Fruit fly (Drosophila melanogaster): ENCODE results near the gene CG33003.

Gene CG33003

dm6 chr2L:4370007-4370521, 30.7 kb upstream of the CG33003 start:
- TF ChIP-seq en (GFP tag; optimal IDR thresholded peaks at IDR 0.05), result no peak
- TF ChIP-seq twi (tag; optimal IDR thresholded peaks at IDR 0.05), result peak; percentile 99
- TF ChIP-seq Elba2 (GFP tag; optimal IDR thresholded peaks at IDR 0.05), result peak; percentile 73
- peak; percentile 61 for TF ChIP-seq ac (GFP tag; optimal IDR thresholded peaks at IDR 0.05)

- TF ChIP-seq D (optimal IDR thresholded peaks at IDR 0.05), result peak; percentile 2
- TF ChIP-seq D (GFP tag; optimal IDR thresholded peaks at IDR 0.05), result no peak
- TF ChIP-seq cg (GFP tag; optimal IDR thresholded peaks at IDR 0.05), result peak; percentile 57
- peak; percentile 47; the same call in 2 of the 3 replicates for TF ChIP-seq CG6175 (GFP tag; IDR thresholded peaks at IDR 0.05)
- TF ChIP-seq CG6272 (GFP tag; IDR thresholded peaks at IDR 0.05), result peak; percentile 18; the same call in 1 of the 2 replicates
- TF ChIP-seq CG12769 (tag; optimal IDR thresholded peaks at IDR 0.05), result peak; percentile 1
- no peak for TF ChIP-seq CG12942 (GFP tag; optimal IDR thresholded peaks at IDR 0.05)
- no peak for TF ChIP-seq pros (GFP tag; optimal IDR thresholded peaks at IDR 0.05)
- TF ChIP-seq CG11504 (tag; optimal IDR thresholded peaks at IDR 0.05), result peak; percentile 46
- TF ChIP-seq ara (GFP tag; IDR thresholded peaks at IDR 0.05), result 0 out of 2 replicates have a peak, but pooled peaks have one; percentile 5
- no peak for TF ChIP-seq CG15514 (GFP tag; optimal IDR thresholded peaks at IDR 0.05)
- TF ChIP-seq az2 (GFP tag; optimal IDR thresholded peaks at IDR 0.05), result no peak
- no peak for TF ChIP-seq ewg (GFP tag; optimal IDR thresholded peaks at IDR 0.05)
- TF ChIP-seq sr (GFP tag; IDR thresholded peaks at IDR 0.05), result peak; percentile 77; the same call in 2 of the 3 replicates
- no peak for TF ChIP-seq schlank (tag; optimal IDR thresholded peaks at IDR 0.05)
- peak; percentile 72 for TF ChIP-seq oc (tag; optimal IDR thresholded peaks at IDR 0.05)
- no peak for TF ChIP-seq MTF-1 (GFP tag; optimal IDR thresholded peaks at IDR 0.05; ENCODE audit: borderline replicate concordance)
- 0 out of 4 replicates have a peak, but pooled peaks have one; percentile 56 for TF ChIP-seq chinmo (GFP tag; IDR thresholded peaks at IDR 0.05; ENCODE audit: partially characterized antibody)
- no peak for TF ChIP-seq odd (GFP tag; optimal IDR thresholded peaks at IDR 0.05)
- TF ChIP-seq sens (GFP tag), result peak; percentile 68
- TF ChIP-seq Xrp1 (GFP tag; IDR thresholded peaks at IDR 0.05), result no peak
- TF ChIP-seq sd (tag; optimal IDR thresholded peaks at IDR 0.05), result peak; percentile 44
- no peak for TF ChIP-seq Ets65A (GFP tag)
- no peak for TF ChIP-seq CG18764 (GFP tag; optimal IDR thresholded peaks at IDR 0.05)
- TF ChIP-seq CG2199 (GFP tag; IDR thresholded peaks at IDR 0.05), result 0 out of 3 replicates have a peak, but pooled peaks have one; percentile 47
- no peak for TF ChIP-seq prd (optimal IDR thresholded peaks at IDR 0.05)
- TF ChIP-seq prd (GFP tag; IDR thresholded peaks at IDR 0.05), result 0 out of 3 replicates have a peak, but pooled peaks have one; percentile 10
- TF ChIP-seq gcm2 (GFP tag; optimal IDR thresholded peaks at IDR 0.05), result no peak
- TF ChIP-seq hbn (GFP tag; IDR thresholded peaks at IDR 0.05; ENCODE audit: partially characterized antibody), result no peak
- TF ChIP-seq toy (GFP tag; IDR thresholded peaks at IDR 0.05), result no peak
- no peak for TF ChIP-seq Fer2 (tag; optimal IDR thresholded peaks at IDR 0.05)
These were observed 30.2 kb upstream of the CG33003 start for dm6 chr2L:4370592-4370991.

DNA sequence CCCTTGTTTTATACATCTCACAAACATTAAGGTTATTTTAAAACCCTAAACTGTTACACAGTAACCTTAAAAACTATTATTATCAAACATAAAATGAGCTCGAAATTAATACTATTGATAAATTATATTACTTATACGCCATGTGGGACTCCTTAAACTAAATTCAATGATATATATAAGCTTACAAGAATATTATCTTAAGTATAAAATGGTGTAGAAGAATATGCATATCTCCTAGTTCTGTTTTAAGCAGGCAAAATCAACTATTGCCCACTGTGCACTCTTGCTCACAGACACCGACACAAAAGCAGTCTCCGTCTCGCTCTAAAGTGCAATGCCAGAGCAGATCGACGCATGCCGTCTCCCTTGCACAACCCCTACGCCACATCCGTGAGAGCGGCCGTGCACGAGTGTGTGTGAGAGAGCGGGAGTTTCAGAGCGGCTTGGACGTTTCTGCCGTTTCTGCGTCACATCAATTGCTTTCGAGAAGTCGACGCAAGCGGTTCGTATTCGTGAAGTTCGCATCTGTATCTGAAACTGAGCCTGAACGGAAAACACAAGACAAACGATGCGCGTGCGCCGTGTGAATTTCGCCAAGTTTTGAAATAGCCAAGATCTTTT, 29.1 kb upstream of the CG33003 start:
- TF ChIP-seq br (optimal IDR thresholded peaks at IDR 0.05) (no peak), org-1 (GFP tag; optimal IDR thresholded peaks at IDR 0.05) (peak; percentile 50), ind (GFP tag; optimal IDR thresholded peaks at IDR 0.05) (peak; percentile 44), PHDP (tag; optimal IDR thresholded peaks at IDR 0.05) (peak; percentile 65), Usf (GFP tag; optimal IDR thresholded peaks at IDR 0.05) (peak; percentile 2), HLHmδ (GFP tag; optimal IDR thresholded peaks at IDR 0.05) (peak; percentile 90), CG18476 (GFP tag; optimal IDR thresholded peaks at IDR 0.05) (peak; percentile 31), CG17612 (GFP tag; IDR thresholded peaks at IDR 0.05) (peak; percentile 27; the same call in 1 of the 2 replicates), cg (GFP tag; optimal IDR thresholded peaks at IDR 0.05) (peak; percentile 98), ttk (GFP tag; IDR thresholded peaks at IDR 0.05) (0 out of 2 replicates have a peak, but pooled peaks have one; percentile 46), sima (GFP tag; optimal IDR thresholded peaks at IDR 0.05) (no peak), ftz-f1 (GFP tag; optimal IDR thresholded peaks at IDR 0.05) (no peak), vfl (GFP tag; optimal IDR thresholded peaks at IDR 0.05) (no peak), gem (tag; optimal IDR thresholded peaks at IDR 0.05) (peak; percentile 88), Lpt (GFP tag; optimal IDR thresholded peaks at IDR 0.05) (no peak), ara (GFP tag; IDR thresholded peaks at IDR 0.05) (no peak; the same call in 1 of the 2 replicates), Chrac-16 (GFP tag; optimal IDR thresholded peaks at IDR 0.05) (peak; percentile 52)
